Worm (Caenorhabditis elegans) whole organism, L4 larva: ENCODE measurements around the gene zip-11.
A peak's percentile ranks its signal among the peaks of the same experiment; 100 is the strongest.

Experiments used
- D1046.2 ChIP-seq: fragments of 200-800 bp; sonication (Bioruptor generic); IDR thresholded peaks from 2 replicates; pipeline ENCODE4 v1.3.6; 2022; ENCODE audit warnings: missing genetic modification characterization, missing compliant biosample characterization
- F10B5.3 ChIP-seq: sonication (generic microtip); optimal IDR thresholded peaks from 2 replicates; lab custom pipeline; 2016; ENCODE audit warnings: mild to moderate bottlenecking, missing genetic modification characterization, missing compliant biosample characterization
- F26F4.8 ChIP-seq: fragments of 200-800 bp; sonication (Bioruptor generic); conservative IDR thresholded peaks from 2 replicates; pipeline ENCODE4 v1.3.6; 2022; ENCODE audit warnings: missing genetic modification characterization, missing compliant biosample characterization
- F37D6.2 ChIP-seq: sonication (generic microtip); optimal IDR thresholded peaks from 2 replicates; lab custom pipeline; 2016; ENCODE audit warnings: mild to moderate bottlenecking, missing genetic modification characterization, missing compliant biosample characterization
- F49E8.2 ChIP-seq: sonication (generic microtip); optimal IDR thresholded peaks from 2 replicates; lab custom pipeline; 2016; ENCODE audit warnings: missing compliant biosample characterization, mild to moderate bottlenecking, missing genetic modification characterization, borderline replicate concordance
- R02D3.7 ChIP-seq: fragments of 150-350 bp; sonication (generic microtip); optimal IDR thresholded peaks from 3 replicates; lab custom pipeline; 2014; ENCODE audit warnings: missing biosample characterization, missing genetic modification characterization
- Y105C5A.15 ChIP-seq: fragments of 200-800 bp; sonication (Bioruptor generic); IDR thresholded peaks from 2 replicates; pipeline ENCODE4 v1.3.6; 2022; ENCODE audit warnings: missing genetic modification characterization, missing compliant biosample characterization
- Y5F2A.4 ChIP-seq: fragments of 200-800 bp; sonication (Bioruptor generic); optimal IDR thresholded peaks from 2 replicates; lab custom pipeline; 2018; ENCODE audit warnings: mild to moderate bottlenecking, missing genetic modification characterization, missing compliant biosample characterization
- aha-1 ChIP-seq: fragments of 150-350 bp; peaks from one replicate; lab custom pipeline; 2014; ENCODE audit warnings: missing biosample characterization, missing genetic modification characterization
- arid-1 ChIP-seq: fragments of 200-800 bp; sonication (Bioruptor generic); conservative IDR thresholded peaks from 2 replicates; pipeline ENCODE4 v1.3.6; 2022; ENCODE audit warnings: missing genetic modification reagents, missing genetic modification characterization, missing compliant biosample characterization
- attf-4 ChIP-seq: sonication (generic microtip); optimal IDR thresholded peaks from 3 replicates; lab custom pipeline; 2017; ENCODE audit warnings: missing biosample characterization, missing genetic modification characterization
- ceh-62 ChIP-seq: sonication (generic microtip); optimal IDR thresholded peaks from 2 replicates; lab custom pipeline; 2017; ENCODE audit warnings: missing biosample characterization, missing genetic modification characterization
- cey-2 ChIP-seq: sonication (generic microtip); optimal IDR thresholded peaks from 3 replicates; lab custom pipeline; 2017; ENCODE audit warnings: missing genetic modification characterization, mild to moderate bottlenecking, missing compliant biosample characterization, antibody characterized with exemption, borderline replicate concordance; ENCODE audit not compliant: insufficient read depth
- ctbp-1 ChIP-seq: fragments of 200-800 bp; sonication (Bioruptor generic); IDR thresholded peaks from 2 replicates; pipeline ENCODE4 v1.3.6; 2022; ENCODE audit warnings: missing genetic modification reagents, missing genetic modification characterization, missing compliant biosample characterization
- daf-12 ChIP-seq: fragments of 150-350 bp; optimal IDR thresholded peaks from 2 replicates; lab custom pipeline; 2014; ENCODE audit warnings: missing biosample characterization, missing genetic modification reagents, missing genetic modification characterization
- daf-16 ChIP-seq, 3 experiments: sonication (generic microtip); optimal IDR thresholded peaks; 2 replicates each; lab custom pipeline; 2016 to 2017; ENCODE audit warnings: missing genetic modification characterization in 3 of 3, missing genetic modification reagents in 3 of 3, mild to moderate bottlenecking in 2 of 3, missing compliant biosample characterization in 2 of 3, missing biosample characterization in 1 of 3, moderate library complexity in 1 of 3
- daf-19 ChIP-seq: fragments of 200-800 bp; sonication (Bioruptor generic); conservative IDR thresholded peaks from 2 replicates; pipeline ENCODE4 v1.3.6; 2022; ENCODE audit warnings: missing genetic modification characterization, missing compliant biosample characterization
- daf-8 ChIP-seq: fragments of 200-800 bp; sonication (Bioruptor generic); IDR thresholded peaks from 2 replicates; pipeline ENCODE4 v1.3.6; 2022; ENCODE audit warnings: missing genetic modification characterization, missing compliant biosample characterization
- dmd-6 ChIP-seq: fragments of 200-800 bp; sonication (Bioruptor generic); IDR thresholded peaks from 2 replicates; pipeline ENCODE4 v1.3.6; 2022; ENCODE audit warnings: missing genetic modification reagents, missing genetic modification characterization, missing compliant biosample characterization
- duxl-1 ChIP-seq: sonication (generic microtip); optimal IDR thresholded peaks from 2 replicates; lab custom pipeline; 2016; ENCODE audit warnings: mild to moderate bottlenecking, missing genetic modification characterization, moderate library complexity, missing compliant biosample characterization; ENCODE audit not compliant: poor library complexity
- dve-1 ChIP-seq: sonication (generic microtip); optimal IDR thresholded peaks from 2 replicates; lab custom pipeline; 2017; ENCODE audit warnings: antibody characterized with exemption, mild to moderate bottlenecking, missing genetic modification characterization, missing compliant biosample characterization; ENCODE audit not compliant: insufficient read depth
- egl-43 ChIP-seq: fragments of 200-800 bp; sonication (Bioruptor generic); IDR thresholded peaks from 2 replicates; pipeline ENCODE4 v1.3.6; 2022; ENCODE audit warnings: missing genetic modification reagents, missing genetic modification characterization, missing compliant biosample characterization
- fos-1 ChIP-seq: fragments of 150-350 bp; optimal IDR thresholded peaks from 2 replicates; lab custom pipeline; 2014; ENCODE audit warnings: missing biosample characterization, missing genetic modification characterization
- hif-1 ChIP-seq, 2 experiments: sonication (generic microtip); optimal IDR thresholded peaks; 2 replicates each; lab custom pipeline; 2016 to 2017; ENCODE audit warnings: missing compliant biosample characterization in 2 of 2, missing genetic modification characterization in 2 of 2, missing genetic modification reagents in 2 of 2, missing genotype in 2 of 2, mild to moderate bottlenecking in 1 of 2
- jun-1 ChIP-seq: fragments of 150-350 bp; optimal IDR thresholded peaks from 2 replicates; lab custom pipeline; 2014; ENCODE audit warnings: missing biosample characterization, missing genetic modification reagents, missing genetic modification characterization
- lin-1 ChIP-seq: fragments of 200-800 bp; sonication (Bioruptor generic); IDR thresholded peaks from 2 replicates; pipeline ENCODE4 v1.3.6; 2022; ENCODE audit warnings: missing genetic modification reagents, missing genetic modification characterization, missing compliant biosample characterization
- lin-39 ChIP-seq: fragments of 150-350 bp; optimal IDR thresholded peaks from 2 replicates; lab custom pipeline; 2014; ENCODE audit warnings: missing biosample characterization, missing genetic modification reagents, missing genetic modification characterization
- lir-3 ChIP-seq: sonication (generic microtip); optimal IDR thresholded peaks from 2 replicates; lab custom pipeline; 2016; ENCODE audit warnings: mild to moderate bottlenecking, missing genetic modification characterization, missing compliant biosample characterization
- madf-9 ChIP-seq: fragments of 200-800 bp; sonication (Bioruptor generic); conservative IDR thresholded peaks from 2 replicates; pipeline ENCODE4 v1.3.6; 2022; ENCODE audit warnings: missing genetic modification reagents, missing genetic modification characterization, missing compliant biosample characterization
- mdt-29 ChIP-seq: fragments of 200-800 bp; sonication (Bioruptor generic); IDR thresholded peaks from 2 replicates; pipeline ENCODE4 v1.3.6; 2022; ENCODE audit warnings: missing genetic modification reagents, missing genetic modification characterization, missing compliant biosample characterization
- mep-1 ChIP-seq: fragments of 150-350 bp; sonication (generic microtip); optimal IDR thresholded peaks from 3 replicates; lab custom pipeline; 2014; ENCODE audit warnings: missing biosample characterization, missing genetic modification characterization
- nhr-237 ChIP-seq: sonication (generic microtip); optimal IDR thresholded peaks from 2 replicates; lab custom pipeline; 2017; ENCODE audit warnings: missing biosample characterization, missing genetic modification characterization
- nhr-25 ChIP-seq: sonication (generic microtip); optimal IDR thresholded peaks from 2 replicates; lab custom pipeline; 2017; ENCODE audit warnings: missing genetic modification characterization, mild to moderate bottlenecking, missing compliant biosample characterization, antibody characterized with exemption, moderate library complexity, borderline replicate concordance; ENCODE audit not compliant: insufficient read depth
- nhr-28 ChIP-seq: fragments of 150-350 bp; optimal IDR thresholded peaks from 2 replicates; lab custom pipeline; 2014; ENCODE audit warnings: missing biosample characterization, missing genetic modification characterization
- nhr-41 ChIP-seq: fragments of 200-800 bp; sonication (Bioruptor generic); IDR thresholded peaks from 2 replicates; pipeline ENCODE4 v1.3.6; 2022; ENCODE audit warnings: missing genetic modification reagents, missing genetic modification characterization, missing compliant biosample characterization
- nhr-42 ChIP-seq: fragments of 200-800 bp; sonication (Bioruptor generic); IDR thresholded peaks from 2 replicates; pipeline ENCODE4 v1.3.6; 2022; ENCODE audit warnings: missing genetic modification characterization, missing compliant biosample characterization
- nhr-48 ChIP-seq: sonication (generic microtip); optimal IDR thresholded peaks from 2 replicates; lab custom pipeline; 2016; ENCODE audit warnings: mild to moderate bottlenecking, missing genetic modification characterization, missing compliant biosample characterization
- nhr-6 ChIP-seq: fragments of 150-350 bp; optimal IDR thresholded peaks from 2 replicates; lab custom pipeline; 2014; ENCODE audit warnings: missing biosample characterization, missing genetic modification characterization
- nhr-77 ChIP-seq: fragments of 150-350 bp; optimal IDR thresholded peaks from 2 replicates; lab custom pipeline; 2014; ENCODE audit warnings: missing biosample characterization, missing genetic modification characterization
- pqm-1 ChIP-seq: sonication (generic microtip); optimal IDR thresholded peaks from 2 replicates; lab custom pipeline; 2017; ENCODE audit warnings: missing biosample characterization, missing genetic modification characterization
- saeg-2 ChIP-seq: fragments of 200-800 bp; sonication (Bioruptor generic); IDR thresholded peaks from 2 replicates; pipeline ENCODE4 v1.3.6; 2022; ENCODE audit warnings: missing genetic modification reagents, missing genetic modification characterization, missing compliant biosample characterization
- set-16 ChIP-seq: fragments of 200-800 bp; sonication (Bioruptor generic); IDR thresholded peaks from 2 replicates; pipeline ENCODE4 v1.3.6; 2022; ENCODE audit warnings: missing genetic modification reagents, missing genetic modification characterization, missing compliant biosample characterization
- snpc-4 ChIP-seq: fragments of 150-350 bp; optimal IDR thresholded peaks from 2 replicates; lab custom pipeline; 2014; ENCODE audit warnings: missing biosample characterization, missing genetic modification characterization
- unc-130 ChIP-seq: sonication (generic microtip); optimal IDR thresholded peaks from 2 replicates; lab custom pipeline; 2016; ENCODE audit warnings: missing genetic modification reagents, missing genetic modification characterization, missing compliant biosample characterization
- zag-1 ChIP-seq: fragments of 150-350 bp; optimal IDR thresholded peaks from 2 replicates; lab custom pipeline; 2014; ENCODE audit warnings: missing biosample characterization, missing genetic modification characterization
- zfp-2 ChIP-seq: sonication (generic microtip); optimal IDR thresholded peaks from 2 replicates; lab custom pipeline; 2016; ENCODE audit warnings: mild to moderate bottlenecking, missing genetic modification characterization, missing compliant biosample characterization
- ztf-7 ChIP-seq: fragments of 150-350 bp; optimal IDR thresholded peaks from 2 replicates; lab custom pipeline; 2014; ENCODE audit warnings: missing biosample characterization, missing genetic modification characterization

Gene zip-11

ce11 chrIV:3307463-3307862 is 3.6 kb upstream of the zip-11 start, which contains the start of gene W08E12.9:
Gene W08E12.9, minus strand, starts transcription at chrIV:3307563.
- TF ChIP-seq mdt-29 (GFP tag; lab: Robert Waterston, UW) (no peak), set-16 (GFP tag; lab: Robert Waterston, UW) (no peak), R02D3.7 (tag; lab: Kevin White, UChicago) (no peak), zfp-2 (tag; lab: Kevin White, UChicago) (no peak), F49E8.2 (tag; lab: Kevin White, UChicago) (no peak), F10B5.3 (tag; lab: Kevin White, UChicago) (no peak), nhr-237 (tag; lab: Kevin White, UChicago) (no peak), fos-1 (tag; lab: Kevin White, UChicago) (no peak), lin-1 (GFP tag; lab: Robert Waterston, UW) (no peak), nhr-25 (tag; lab: Kevin White, UChicago) (no peak)

ce11 chrIV:3308885-3309284 is 2.2 kb upstream of the zip-11 start:
- TF ChIP-seq nhr-28 (tag; lab: Kevin White, UChicago) (peak; percentile 9), jun-1 (tag; lab: Kevin White, UChicago) (no peak), cey-2 (tag; lab: Kevin White, UChicago) (no peak), egl-43 (GFP tag; lab: Robert Waterston, UW) (no peak), nhr-42 (GFP tag; lab: Robert Waterston, UW) (no peak)

- TF ChIP-seq daf-16 (GFP tag; optimal IDR thresholded peaks at IDR 0.05; lab: Kevin White, UChicago) = no peak
- TF ChIP-seq daf-16 (tag; optimal IDR thresholded peaks at IDR 0.05; lab: Kevin White, UChicago) = peak; percentile 39
- TF ChIP-seq ceh-62 = no peak
- peak; percentile 78 for TF ChIP-seq pqm-1 (tag; lab: Kevin White, UChicago)
- TF ChIP-seq attf-4 (tag; lab: Kevin White, UChicago) = no peak
- no peak for TF ChIP-seq ctbp-1
- no peak for TF ChIP-seq mep-1 (tag; lab: Kevin White, UChicago)
- no peak for TF ChIP-seq arid-1 (GFP tag; lab: Robert Waterston, UW)
- peak; percentile 55 for TF ChIP-seq nhr-48 (tag; lab: Kevin White, UChicago)
- TF ChIP-seq dve-1 (tag; lab: Kevin White, UChicago) = peak; percentile 18
- no peak for TF ChIP-seq nhr-237 (tag; lab: Kevin White, UChicago)
- no peak for TF ChIP-seq duxl-1 (tag; lab: Kevin White, UChicago)
- TF ChIP-seq Y5F2A.4 (GFP tag; lab: Kevin White, UChicago) = no peak
- TF ChIP-seq saeg-2 = no peak
- TF ChIP-seq D1046.2 (GFP tag; lab: Robert Waterston, UW) = no peak
- no peak for TF ChIP-seq unc-130 (GFP tag; lab: Kevin White, UChicago)
- no peak for TF ChIP-seq F37D6.2 (tag; lab: Kevin White, UChicago)
- TF ChIP-seq dmd-6 (GFP tag; lab: Robert Waterston, UW) = peak; percentile 74
- TF ChIP-seq mdt-29 (GFP tag; lab: Robert Waterston, UW) = no peak
- TF ChIP-seq aha-1 (tag; lab: Kevin White, UChicago) = peak; percentile 84
- no peak for TF ChIP-seq nhr-77 (tag; lab: Kevin White, UChicago)
- TF ChIP-seq Y105C5A.15 = no peak
- TF ChIP-seq daf-19 (GFP tag; lab: Robert Waterston, UW) = no peak
- TF ChIP-seq nhr-41 (GFP tag; lab: Robert Waterston, UW) = no peak
- TF ChIP-seq lir-3 (tag; lab: Kevin White, UChicago) = no peak
- no peak for TF ChIP-seq nhr-6 (tag; lab: Kevin White, UChicago)
- no peak for TF ChIP-seq lin-1 (GFP tag; lab: Robert Waterston, UW)
- TF ChIP-seq daf-12 (tag; lab: Kevin White, UChicago) = no peak
- no peak for TF ChIP-seq F26F4.8
- TF ChIP-seq hif-1 (tag; optimal IDR thresholded peaks at IDR 0.05; lab: Kevin White, UChicago) = no peak
- TF ChIP-seq ztf-7 (tag; lab: Kevin White, UChicago) = no peak
- TF ChIP-seq daf-8 (GFP tag; lab: Robert Waterston, UW) = no peak
- TF ChIP-seq snpc-4 = no peak
- no peak for TF ChIP-seq lin-39
- TF ChIP-seq zag-1 (tag; lab: Kevin White, UChicago) = no peak
- TF ChIP-seq madf-9 (GFP tag; lab: Robert Waterston, UW) = no peak
These were observed 335 bp upstream of the zip-11 start for ce11 chrIV:3310662-3311219.
